Fruit fly (Drosophila melanogaster) whole organism, prepupa: ENCODE data around the gene CG1943.

Source experiments
- Blimp-1 ChIP-seq: fragments of 200-800 bp; sonication (Bioruptor generic); optimal IDR thresholded peaks from 3 replicates; lab custom pipeline; 2017; ENCODE audit warnings: missing biosample characterization, missing genetic modification characterization, mild to moderate bottlenecking, moderate library complexity, missing genetic modification reagents
- CG10669 ChIP-seq: fragments of 200-800 bp; sonication (Bioruptor generic); optimal IDR thresholded peaks from 3 replicates; lab custom pipeline; 2018; ENCODE audit warnings: missing biosample characterization, mild to moderate bottlenecking, missing genetic modification characterization, moderate library complexity
- CG11294 ChIP-seq: fragments of 200-800 bp; sonication (Bioruptor generic); IDR thresholded peaks from 2 replicates; pipeline ENCODE4 v1.3.6; 2022; ENCODE audit warnings: missing biosample characterization, missing genetic modification characterization
- CG11902 ChIP-seq: fragments of 200-800 bp; sonication (Bioruptor generic); optimal IDR thresholded peaks from 3 replicates; lab custom pipeline; 2016; ENCODE audit warnings: missing biosample characterization, missing genetic modification characterization
- CG15336 ChIP-seq: fragments of 200-800 bp; sonication (Bioruptor generic); IDR thresholded peaks from 2 replicates; pipeline ENCODE4 v1.3.6; 2022; ENCODE audit warnings: missing biosample characterization, missing genetic modification characterization
- CG16779 ChIP-seq: fragments of 200-800 bp; sonication (Bioruptor generic); optimal IDR thresholded peaks from 3 replicates; lab custom pipeline; 2017; ENCODE audit warnings: missing biosample characterization, mild to moderate bottlenecking, missing genetic modification characterization
- CG31627 ChIP-seq: fragments of 200-800 bp; sonication (Bioruptor generic); optimal IDR thresholded peaks from 3 replicates; lab custom pipeline; 2016; ENCODE audit warnings: missing biosample characterization, missing genetic modification characterization
- CG32006 ChIP-seq: fragments of 200-800 bp; sonication (Bioruptor generic); optimal IDR thresholded peaks from 3 replicates; lab custom pipeline; 2017; ENCODE audit warnings: missing biosample characterization, mild to moderate bottlenecking, missing genetic modification characterization
- CG34406 ChIP-seq: fragments of 200-800 bp; sonication (Bioruptor generic); optimal IDR thresholded peaks from 3 replicates; lab custom pipeline; 2016; ENCODE audit warnings: missing biosample characterization, missing genetic modification characterization
- CG3919 ChIP-seq: fragments of 200-800 bp; sonication (Bioruptor generic); optimal IDR thresholded peaks from 3 replicates; lab custom pipeline; 2016; ENCODE audit warnings: missing biosample characterization, missing genetic modification characterization
- CG4318 ChIP-seq: fragments of 200-800 bp; sonication (Bioruptor generic); optimal IDR thresholded peaks from 3 replicates; lab custom pipeline; 2017; ENCODE audit warnings: missing biosample characterization, mild to moderate bottlenecking, missing genetic modification characterization
- CG6163 ChIP-seq: fragments of 200-800 bp; sonication (Bioruptor generic); IDR thresholded peaks from 3 replicates; pipeline ENCODE4 v1.3.6; 2022; ENCODE audit warnings: missing biosample characterization, missing genetic modification characterization
- CG6792 ChIP-seq: fragments of 200-800 bp; sonication (Bioruptor generic); optimal IDR thresholded peaks from 3 replicates; lab custom pipeline; 2016; ENCODE audit warnings: missing biosample characterization, missing genetic modification characterization
- CG6808 ChIP-seq: fragments of 200-800 bp; sonication (Bioruptor generic); optimal IDR thresholded peaks from 3 replicates; lab custom pipeline; 2017; ENCODE audit warnings: missing biosample characterization, missing genetic modification characterization, mild to moderate bottlenecking, moderate library complexity, missing genetic modification reagents
- CG6854 ChIP-seq: fragments of 200-800 bp; sonication (Bioruptor generic); optimal IDR thresholded peaks from 2 replicates; lab custom pipeline; 2017; ENCODE audit warnings: missing biosample characterization, mild to moderate bottlenecking, missing genetic modification characterization
- CG8319 ChIP-seq: fragments of 200-800 bp; sonication (Bioruptor generic); optimal IDR thresholded peaks from 3 replicates; lab custom pipeline; 2016; ENCODE audit warnings: missing biosample characterization, missing genetic modification characterization
- CG8632 ChIP-seq: fragments of 200-800 bp; sonication (Bioruptor generic); optimal IDR thresholded peaks from 3 replicates; lab custom pipeline; 2016; ENCODE audit warnings: missing biosample characterization, missing genetic modification characterization
- Eip75B ChIP-seq: fragments of 200-800 bp; sonication (Bioruptor generic); optimal IDR thresholded peaks from 3 replicates; lab custom pipeline; 2016; ENCODE audit warnings: missing biosample characterization, missing genetic modification characterization
- Ets21C ChIP-seq: fragments of 200-800 bp; sonication (Bioruptor generic); optimal IDR thresholded peaks from 3 replicates; lab custom pipeline; 2016; ENCODE audit warnings: missing biosample characterization, missing genetic modification characterization
- Ets96B ChIP-seq: fragments of 200-800 bp; optimal IDR thresholded peaks from 2 replicates; lab custom pipeline; 2019; ENCODE audit warnings: missing biosample characterization, mild to moderate bottlenecking, missing genetic modification characterization, moderate library complexity
- Gug ChIP-seq: fragments of 200-800 bp; sonication (Bioruptor generic); IDR thresholded peaks from 2 replicates; pipeline ENCODE4 v1.3.6; 2022; ENCODE audit warnings: missing biosample characterization, missing genetic modification characterization
- Hr38 ChIP-seq: sonication (Bioruptor generic); optimal IDR thresholded peaks from 2 replicates; lab custom pipeline; 2016; ENCODE audit warnings: missing biosample characterization, missing genetic modification characterization
- Hr4 ChIP-seq: fragments of 200-800 bp; sonication (Bioruptor generic); optimal IDR thresholded peaks from 3 replicates; lab custom pipeline; 2016; ENCODE audit warnings: missing biosample characterization, missing genetic modification characterization
- Lpt ChIP-seq: fragments of 200-800 bp; sonication (Bioruptor generic); optimal IDR thresholded peaks from 3 replicates; lab custom pipeline; 2016; ENCODE audit warnings: missing biosample characterization, missing genetic modification characterization
- Sox14 ChIP-seq: fragments of 200-800 bp; sonication (Bioruptor generic); optimal IDR thresholded peaks from 3 replicates; lab custom pipeline; 2016; ENCODE audit warnings: missing biosample characterization, missing genetic modification characterization
- Sox15 ChIP-seq: fragments of 200-800 bp; sonication (Bioruptor generic); optimal IDR thresholded peaks from 3 replicates; lab custom pipeline; 2016; ENCODE audit warnings: missing biosample characterization, missing genetic modification characterization
- acj6 ChIP-seq: fragments of 200-800 bp; sonication (Bioruptor generic); optimal IDR thresholded peaks from 3 replicates; lab custom pipeline; 2016; ENCODE audit warnings: missing biosample characterization, missing genetic modification characterization
- cyc ChIP-seq: fragments of 200-800 bp; sonication (Bioruptor generic); optimal IDR thresholded peaks from 3 replicates; lab custom pipeline; 2016; ENCODE audit warnings: missing biosample characterization, missing genetic modification characterization
- dac ChIP-seq: fragments of 200-800 bp; sonication (Bioruptor generic); optimal IDR thresholded peaks from 2 replicates; lab custom pipeline; 2017; ENCODE audit warnings: missing biosample characterization, mild to moderate bottlenecking, missing genetic modification characterization
- dsx ChIP-seq: fragments of 200-800 bp; optimal IDR thresholded peaks from 3 replicates; lab custom pipeline; 2019; ENCODE audit warnings: missing biosample characterization, mild to moderate bottlenecking, missing genetic modification characterization, moderate library complexity; ENCODE audit not compliant: poor library complexity, severe bottlenecking
- eg ChIP-seq: fragments of 200-800 bp; sonication (Bioruptor generic); IDR thresholded peaks from 3 replicates; pipeline ENCODE4 v1.3.6; 2022; ENCODE audit warnings: missing biosample characterization, missing genetic modification characterization
- esn ChIP-seq: fragments of 200-800 bp; sonication (Bioruptor generic); optimal IDR thresholded peaks from 2 replicates; lab custom pipeline; 2016; ENCODE audit warnings: missing biosample characterization, mild to moderate bottlenecking, missing genetic modification characterization, moderate library complexity
- fd59A ChIP-seq: fragments of 200-800 bp; sonication (Bioruptor generic); optimal IDR thresholded peaks from 2 replicates; lab custom pipeline; 2017; ENCODE audit warnings: missing biosample characterization, mild to moderate bottlenecking, missing genetic modification characterization, missing genetic modification reagents
- lz ChIP-seq: fragments of 200-800 bp; sonication (Bioruptor generic); optimal IDR thresholded peaks from 3 replicates; lab custom pipeline; 2016; ENCODE audit warnings: missing biosample characterization, missing genetic modification characterization
- net ChIP-seq: fragments of 200-800 bp; sonication (Bioruptor generic); optimal IDR thresholded peaks from 3 replicates; lab custom pipeline; 2016; ENCODE audit warnings: missing biosample characterization, missing genetic modification characterization
- pdm3 ChIP-seq: fragments of 200-800 bp; sonication (Bioruptor generic); optimal IDR thresholded peaks from 3 replicates; lab custom pipeline; 2016; ENCODE audit warnings: missing biosample characterization, missing genetic modification characterization
- spab ChIP-seq: fragments of 200-800 bp; sonication (Bioruptor generic); optimal IDR thresholded peaks from 2 replicates; lab custom pipeline; 2017; ENCODE audit warnings: missing biosample characterization, mild to moderate bottlenecking, missing genetic modification characterization, missing genetic modification reagents
- ss ChIP-seq, 2 experiments: fragments of 200-800 bp; sonication (Bioruptor generic); optimal IDR thresholded peaks; 2 replicates in 1 of 2; 3 replicates in 1 of 2; lab custom pipeline; 2017 to 2018; ENCODE audit warnings: mild to moderate bottlenecking in 2 of 2, missing biosample characterization in 2 of 2, missing genetic modification characterization in 2 of 2, moderate library complexity in 1 of 2
- svp ChIP-seq: fragments of 200-800 bp; sonication (Bioruptor generic); peaks from one replicate; lab custom pipeline; 2016; ENCODE audit warnings: missing biosample characterization, missing genetic modification characterization
- topi ChIP-seq: fragments of 200-800 bp; sonication (Bioruptor generic); optimal IDR thresholded peaks from 3 replicates; lab custom pipeline; 2016; ENCODE audit warnings: missing biosample characterization, missing genetic modification characterization
- vri ChIP-seq: fragments of 200-800 bp; sonication (Bioruptor generic); optimal IDR thresholded peaks from 3 replicates; lab custom pipeline; 2016; ENCODE audit warnings: missing biosample characterization, mild to moderate bottlenecking, missing genetic modification characterization

CG1943 gene

dm6 chr3R:7058017-7058416, 16.6 kb upstream of the CG1943 start:
- TF ChIP-seq svp (GFP tag; lab: Kevin White, UChicago) (peak; percentile 86), CG4318 (GFP tag; lab: Kevin White, UChicago) (no peak), CG31627 (GFP tag; lab: Kevin White, UChicago) (no peak), eg (GFP tag; lab: Robert Waterston, UW) (no peak)

- TF ChIP-seq CG16779, result no peak
- no peak for TF ChIP-seq Lpt (GFP tag; lab: Kevin White, UChicago)
- TF ChIP-seq net (GFP tag; lab: Kevin White, UChicago), result no peak
- no peak for TF ChIP-seq Hr38 (GFP tag; lab: Kevin White, UChicago)
- TF ChIP-seq CG6163 (GFP tag; lab: Robert Waterston, UW), result no peak
- no peak for TF ChIP-seq CG3919 (GFP tag; lab: Kevin White, UChicago)
- TF ChIP-seq Gug, result no peak
- no peak for TF ChIP-seq topi (GFP tag; lab: Kevin White, UChicago)
- no peak for TF ChIP-seq dac (GFP tag; lab: Kevin White, UChicago)
- no peak for TF ChIP-seq Ets21C (GFP tag; lab: Kevin White, UChicago)
- no peak for TF ChIP-seq CG8632 (GFP tag; lab: Kevin White, UChicago)
- no peak for TF ChIP-seq Sox15 (GFP tag; lab: Kevin White, UChicago)
- TF ChIP-seq CG15336 (GFP tag; lab: Robert Waterston, UW), result no peak
- TF ChIP-seq Ets96B (tag; lab: Kevin White, UChicago), result no peak
- no peak for TF ChIP-seq ss (GFP tag; optimal IDR thresholded peaks at IDR 0.05; lab: Kevin White, UChicago)
These were observed 15.6 kb upstream of the CG1943 start, which contains the start of gene dj for dm6 chr3R:7059015-7059414. dj (plus strand) TSS chr3R:7059315.

- TF ChIP-seq Sox14 (GFP tag; lab: Kevin White, UChicago), result no peak
- no peak for TF ChIP-seq spab (GFP tag; lab: Kevin White, UChicago)
- no peak for TF ChIP-seq CG16779
- no peak for TF ChIP-seq cyc
- TF ChIP-seq esn, result no peak
- no peak for TF ChIP-seq Hr38 (GFP tag; lab: Kevin White, UChicago)
- no peak for TF ChIP-seq CG31627 (GFP tag; lab: Kevin White, UChicago)
- TF ChIP-seq Eip75B, result no peak
- TF ChIP-seq ss (GFP tag; optimal IDR thresholded peaks at IDR 0.05; lab: Kevin White, UChicago), result no peak
These were observed 14.2 kb upstream of the CG1943 start, which contains the start of gene djl for dm6 chr3R:7060467-7060866. djl (plus strand) TSS chr3R:7060767.

- TF ChIP-seq CG6808 (GFP tag; lab: Kevin White, UChicago) (no peak), Hr4 (GFP tag; lab: Kevin White, UChicago) (no peak), CG11902 (GFP tag; lab: Kevin White, UChicago) (no peak), CG6792 (GFP tag; lab: Kevin White, UChicago) (no peak)
These were observed 12.8 kb upstream of the CG1943 start, which contains the start of gene Mst84B for dm6 chr3R:7061875-7062274. Mst84B (plus strand) TSS chr3R:7062175.

- TF ChIP-seq fd59A, result no peak
- no peak for TF ChIP-seq topi (GFP tag; lab: Kevin White, UChicago)
- TF ChIP-seq cyc, result no peak
- TF ChIP-seq CG8319, result peak; percentile 25
- TF ChIP-seq CG10669 (GFP tag; lab: Kevin White, UChicago), result no peak
- TF ChIP-seq CG6854 (GFP tag; lab: Kevin White, UChicago), result no peak
- TF ChIP-seq pdm3 (GFP tag; lab: Kevin White, UChicago), result no peak
- no peak for TF ChIP-seq Sox15 (GFP tag; lab: Kevin White, UChicago)
- no peak for TF ChIP-seq CG11294
- no peak for TF ChIP-seq CG32006 (GFP tag; lab: Kevin White, UChicago)
- no peak for TF ChIP-seq acj6
- TF ChIP-seq Blimp-1 (GFP tag; lab: Kevin White, UChicago), result no peak
- TF ChIP-seq CG34406, result no peak
- TF ChIP-seq Sox14 (GFP tag; lab: Kevin White, UChicago), result no peak
- TF ChIP-seq CG31627 (GFP tag; lab: Kevin White, UChicago), result no peak
- no peak for TF ChIP-seq lz
- TF ChIP-seq svp (GFP tag; lab: Kevin White, UChicago), result peak; percentile 68
- peak; percentile 26 for TF ChIP-seq vri (GFP tag; lab: Kevin White, UChicago)
- TF ChIP-seq dsx (GFP tag; lab: Kevin White, UChicago), result no peak
- no peak for TF ChIP-seq CG4318 (GFP tag; lab: Kevin White, UChicago)
- TF ChIP-seq, all 60 proteins: peak for 3
These were observed 8.4 kb upstream of the CG1943 start for dm6 chr3R:7066267-7066666.
